Worm (Caenorhabditis elegans) whole organism, young adult: ENCODE measurements around the gene fic-1.

Experiments used
- B0035.1 ChIP-seq: sonication (generic microtip); optimal IDR thresholded peaks from 2 replicates; lab custom pipeline; 2016; ENCODE audit warnings: missing genetic modification characterization, mild to moderate bottlenecking, missing compliant biosample characterization, missing genotype, missing genetic modification reagents
- F37B4.10 ChIP-seq: fragments of 200-800 bp; sonication (Bioruptor generic); IDR thresholded peaks from 2 replicates; pipeline ENCODE4 v1.3.6; 2022; ENCODE audit warnings: missing genetic modification characterization, missing compliant biosample characterization
- F49E8.2 ChIP-seq: sonication (generic microtip); optimal IDR thresholded peaks from 3 replicates; lab custom pipeline; 2017; ENCODE audit warnings: missing genetic modification characterization, mild to moderate bottlenecking, missing compliant biosample characterization, antibody characterized with exemption, moderate library complexity; ENCODE audit not compliant: insufficient read depth
- F57C9.4 ChIP-seq: sonication (generic microtip); optimal IDR thresholded peaks from 2 replicates; lab custom pipeline; 2017; ENCODE audit warnings: mild to moderate bottlenecking, missing genetic modification characterization, missing compliant biosample characterization
- T26A5.8 ChIP-seq: sonication (generic microtip); optimal IDR thresholded peaks from 2 replicates; lab custom pipeline; 2016; ENCODE audit warnings: missing genetic modification characterization, missing compliant biosample characterization
- Y56A3A.18 ChIP-seq: fragments of 200-800 bp; sonication (Bioruptor generic); IDR thresholded peaks from 2 replicates; pipeline ENCODE4 v1.3.6; 2022; ENCODE audit warnings: missing genetic modification reagents, missing genetic modification characterization, missing compliant biosample characterization
- Y79H2A.3 ChIP-seq: fragments of 200-800 bp; sonication (Bioruptor generic); conservative IDR thresholded peaks from 2 replicates; pipeline ENCODE4 v1.3.6; 2022; ENCODE audit warnings: missing genetic modification reagents, missing genetic modification characterization, missing compliant biosample characterization
- akir-1 ChIP-seq: fragments of 200-800 bp; sonication (Bioruptor generic); optimal IDR thresholded peaks from 2 replicates; lab custom pipeline; 2018; ENCODE audit warnings: mild to moderate bottlenecking, missing genetic modification characterization, moderate library complexity, missing compliant biosample characterization
- aptf-2 ChIP-seq: fragments of 200-800 bp; sonication (Bioruptor generic); conservative IDR thresholded peaks from 2 replicates; pipeline ENCODE4 v1.3.6; 2022; ENCODE audit warnings: missing genetic modification reagents, missing genetic modification characterization, missing compliant biosample characterization
- ccch-3 ChIP-seq: fragments of 200-800 bp; sonication (Bioruptor generic); optimal IDR thresholded peaks from 2 replicates; lab custom pipeline; 2018; ENCODE audit warnings: mild to moderate bottlenecking, missing genetic modification characterization, missing compliant biosample characterization
- ceh-79 ChIP-seq: sonication (generic microtip); optimal IDR thresholded peaks from 2 replicates; lab custom pipeline; 2017; ENCODE audit warnings: mild to moderate bottlenecking, missing genetic modification characterization, missing compliant biosample characterization
- chd-7 ChIP-seq: sonication (generic microtip); optimal IDR thresholded peaks from 2 replicates; lab custom pipeline; 2016; ENCODE audit warnings: mild to moderate bottlenecking, missing genetic modification characterization, moderate library complexity, missing compliant biosample characterization
- fkh-3 ChIP-seq: sonication (generic microtip); optimal IDR thresholded peaks from 2 replicates; lab custom pipeline; 2016; ENCODE audit warnings: mild to moderate bottlenecking, missing genetic modification characterization, missing compliant biosample characterization
- hmg-1.2 ChIP-seq: fragments of 200-800 bp; sonication (Bioruptor generic); IDR thresholded peaks from 2 replicates; pipeline ENCODE4 v1.3.6; 2022; ENCODE audit warnings: missing genetic modification reagents, missing genetic modification characterization, missing compliant biosample characterization
- hsf-1 ChIP-seq: fragments of 200-800 bp; sonication (Bioruptor generic); IDR thresholded peaks from 2 replicates; pipeline ENCODE4 v1.3.6; 2022; ENCODE audit warnings: missing genetic modification reagents, missing genetic modification characterization, missing compliant biosample characterization
- let-607 ChIP-seq, 2 experiments: fragments of 200-800 bp in 1 of 2; sonication (Bioruptor generic) in 1 of 2; sonication (generic microtip) in 1 of 2; optimal IDR thresholded peaks; 2 replicates each; lab custom pipeline; 2016 to 2018; ENCODE audit warnings: mild to moderate bottlenecking in 2 of 2, missing compliant biosample characterization in 2 of 2, missing genetic modification characterization in 2 of 2, moderate library complexity in 2 of 2, missing genotype in 1 of 2
- lsy-27 ChIP-seq: sonication (generic microtip); optimal IDR thresholded peaks from 2 replicates; lab custom pipeline; 2017; ENCODE audit warnings: missing genetic modification characterization, mild to moderate bottlenecking, missing compliant biosample characterization, antibody characterized with exemption, missing genotype, borderline replicate concordance; ENCODE audit not compliant: insufficient read depth
- madf-10 ChIP-seq: sonication (generic microtip); optimal IDR thresholded peaks from 2 replicates; lab custom pipeline; 2016; ENCODE audit warnings: mild to moderate bottlenecking, missing genetic modification characterization, missing compliant biosample characterization
- mes-4 ChIP-seq: sonication (generic microtip); optimal IDR thresholded peaks from 2 replicates; lab custom pipeline; 2016; ENCODE audit warnings: missing genotype, missing genetic modification characterization, missing compliant biosample characterization
- mxl-1 ChIP-seq: sonication (generic microtip); optimal IDR thresholded peaks from 2 replicates; lab custom pipeline; 2016; ENCODE audit warnings: missing genetic modification characterization, missing compliant biosample characterization
- nfya-1 ChIP-seq: sonication (generic microtip); optimal IDR thresholded peaks from 2 replicates; lab custom pipeline; 2017; ENCODE audit warnings: antibody characterized with exemption, missing compliant biosample characterization, missing genetic modification characterization, borderline replicate concordance; ENCODE audit not compliant: insufficient read depth
- nhr-179 ChIP-seq: sonication (generic microtip); optimal IDR thresholded peaks from 2 replicates; lab custom pipeline; 2016; ENCODE audit warnings: mild to moderate bottlenecking, missing genetic modification characterization, missing compliant biosample characterization
- nhr-80 ChIP-seq: sonication (generic microtip); optimal IDR thresholded peaks from 2 replicates; lab custom pipeline; 2016; ENCODE audit warnings: missing genetic modification characterization, missing compliant biosample characterization
- rcor-1 ChIP-seq: fragments of 200-800 bp; sonication (Bioruptor generic); IDR thresholded peaks from 2 replicates; pipeline ENCODE4 v1.3.6; 2022; ENCODE audit warnings: missing genetic modification reagents, missing genetic modification characterization, missing compliant biosample characterization
- repo-1 ChIP-seq: sonication (generic microtip); optimal IDR thresholded peaks from 2 replicates; lab custom pipeline; 2017; ENCODE audit warnings: mild to moderate bottlenecking, missing genetic modification characterization, missing compliant biosample characterization
- sea-2 ChIP-seq: fragments of 200-800 bp; sonication (Bioruptor generic); IDR thresholded peaks from 2 replicates; pipeline ENCODE4 v1.3.6; 2022; ENCODE audit warnings: missing genetic modification characterization, missing compliant biosample characterization
- snpc-1.3 ChIP-seq: sonication (generic microtip); optimal IDR thresholded peaks from 2 replicates; lab custom pipeline; 2017; ENCODE audit warnings: missing genetic modification characterization, mild to moderate bottlenecking, missing compliant biosample characterization, antibody characterized with exemption, moderate library complexity, missing genotype, missing genetic modification reagents; ENCODE audit not compliant: insufficient read depth
- unc-130 ChIP-seq: sonication (generic microtip); optimal IDR thresholded peaks from 2 replicates; lab custom pipeline; 2016; ENCODE audit warnings: missing genetic modification reagents, missing genetic modification characterization, missing compliant biosample characterization
- unc-62 ChIP-seq: fragments of 150-350 bp; optimal IDR thresholded peaks from 2 replicates; lab custom pipeline; 2014; ENCODE audit warnings: missing biosample characterization, missing genetic modification reagents, missing genetic modification characterization
- zfh-2 ChIP-seq: fragments of 200-800 bp; sonication (Bioruptor generic); conservative IDR thresholded peaks from 2 replicates; pipeline ENCODE4 v1.3.6; 2022; ENCODE audit warnings: missing genetic modification reagents, missing genetic modification characterization, missing compliant biosample characterization
- ztf-3 ChIP-seq: fragments of 200-800 bp; sonication (Bioruptor generic); optimal IDR thresholded peaks from 2 replicates; lab custom pipeline; 2018; ENCODE audit warnings: mild to moderate bottlenecking, missing genetic modification characterization, missing compliant biosample characterization

Gene fic-1

DNA sequence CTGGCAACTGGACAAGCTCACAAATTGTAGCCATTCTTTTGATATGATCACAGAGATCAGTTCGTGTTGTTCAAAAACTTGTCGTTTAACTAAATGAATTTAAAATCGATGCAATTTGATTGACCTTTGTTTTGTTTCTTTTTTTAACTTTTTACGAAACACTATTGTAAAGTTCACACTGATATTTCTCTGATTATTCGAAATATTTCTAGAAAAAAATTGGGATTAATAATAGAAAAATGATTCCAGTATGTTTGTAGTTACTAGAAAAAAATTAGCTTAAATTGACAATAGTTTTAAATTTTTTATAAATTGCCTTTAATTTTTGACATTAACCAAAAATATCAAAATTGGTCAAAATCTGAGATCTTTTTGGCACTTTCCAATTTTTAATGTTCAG is 28.0 kb upstream of the fic-1 start, which contains the start of gene ZK596.2:
Gene ZK596.2, minus strand, starts transcription at position 101 of the 400 bp plus-strand sequence.
- TF ChIP-seq let-607 (tag; optimal IDR thresholded peaks at IDR 0.05; lab: Kevin White, UChicago) = no peak
- no peak for TF ChIP-seq fkh-3 (tag; lab: Kevin White, UChicago)
- no peak for TF ChIP-seq chd-7
- TF ChIP-seq unc-62 (GFP tag; lab: Kevin White, UChicago) = no peak
- no peak for TF ChIP-seq ztf-3 (GFP tag; lab: Kevin White, UChicago)
- TF ChIP-seq madf-10 (tag; lab: Kevin White, UChicago) = no peak
- TF ChIP-seq F37B4.10 (GFP tag; lab: Robert Waterston, UW) = no peak
- TF ChIP-seq lsy-27 (tag; lab: Kevin White, UChicago) = no peak
- no peak for TF ChIP-seq ccch-3 (GFP tag; lab: Kevin White, UChicago)
- TF ChIP-seq B0035.1 (tag; lab: Kevin White, UChicago) = no peak
- no peak for TF ChIP-seq unc-130 (GFP tag; lab: Kevin White, UChicago)
- TF ChIP-seq aptf-2 (GFP tag; lab: Robert Waterston, UW) = no peak
- TF ChIP-seq akir-1 = no peak
- no peak for TF ChIP-seq nfya-1 (tag; lab: Kevin White, UChicago)
- TF ChIP-seq T26A5.8 (tag; lab: Kevin White, UChicago) = no peak
- no peak for TF ChIP-seq ceh-79 (tag; lab: Kevin White, UChicago)
- TF ChIP-seq repo-1 (tag; lab: Kevin White, UChicago) = no peak
- TF ChIP-seq Y56A3A.18 (GFP tag; lab: Robert Waterston, UW) = no peak

DNA sequence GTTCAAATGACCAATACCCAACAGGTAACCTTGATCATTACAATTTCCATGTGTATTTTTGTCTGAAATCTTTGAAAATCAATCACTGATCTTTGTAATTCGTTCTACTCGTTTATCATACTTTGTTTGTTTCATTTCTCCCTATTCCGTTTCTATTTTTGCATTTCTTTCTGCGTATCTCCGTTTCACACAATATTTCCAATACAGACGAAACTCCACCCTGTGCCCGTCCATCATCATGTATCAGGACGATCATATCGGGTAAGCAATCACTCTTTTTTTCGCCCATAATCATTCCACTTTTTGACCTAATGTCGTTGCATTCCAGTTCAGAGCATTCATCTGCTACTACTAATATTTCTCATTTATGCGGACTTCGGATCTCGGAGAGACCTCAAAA is 27.5 kb upstream of the fic-1 start, which contains the start of gene pyk-2:
Gene pyk-2, plus strand, starts transcription at position 206 of the 400 bp plus-strand sequence.
- TF ChIP-seq nhr-80 (tag; lab: Kevin White, UChicago) = peak; percentile 91
- no peak for TF ChIP-seq nhr-179 (tag; lab: Kevin White, UChicago)
- no peak for TF ChIP-seq hsf-1 (GFP tag; lab: Robert Waterston, UW)
- TF ChIP-seq hmg-1.2 = peak; percentile 62

DNA sequence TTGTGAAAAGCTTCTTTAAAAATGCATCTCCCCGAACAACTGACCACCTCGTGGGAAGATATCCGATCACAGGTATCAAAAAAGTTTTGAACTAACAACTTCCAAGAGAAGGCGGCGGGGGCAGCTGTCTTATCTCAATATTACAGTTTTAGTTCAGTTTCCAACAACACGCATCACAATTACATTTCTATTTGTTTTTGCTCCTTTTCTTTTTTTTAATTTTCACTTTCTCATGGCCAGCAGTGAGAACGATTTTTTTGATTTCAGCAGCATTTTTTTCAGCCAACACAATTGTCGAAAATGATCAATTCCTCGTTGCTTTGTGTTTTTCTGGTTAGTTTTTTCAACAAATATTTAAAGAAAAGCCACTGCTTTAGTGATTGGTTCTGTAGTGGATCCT is 24.2 kb upstream of the fic-1 start, which contains the start of gene ZK593.2:
Gene ZK593.2, plus strand, starts transcription at position 301 of the 400 bp plus-strand sequence.
- peak; percentile 59 for TF ChIP-seq repo-1 (tag; lab: Kevin White, UChicago)
- TF ChIP-seq snpc-1.3 (tag; lab: Kevin White, UChicago) = no peak

DNA sequence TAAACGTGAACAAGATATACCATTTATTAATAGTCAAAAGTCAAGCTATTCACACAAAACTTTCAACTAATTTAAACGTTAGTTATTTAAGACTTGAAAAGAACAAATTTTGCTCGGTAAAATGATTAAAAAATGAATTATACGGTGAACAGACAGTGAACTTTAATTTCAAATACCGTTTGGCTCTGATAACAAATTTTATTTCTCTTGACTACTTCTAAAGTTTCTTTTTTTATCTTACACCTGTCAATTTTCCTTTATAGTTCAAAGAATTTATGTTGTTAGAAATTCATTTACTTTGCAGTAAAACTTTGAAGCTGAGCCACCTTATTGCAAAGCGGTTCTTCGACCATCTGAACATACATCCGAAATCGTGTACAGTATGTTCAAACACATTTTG is 21.9 kb upstream of the fic-1 start, which contains the start of gene ZK593.3:
Gene ZK593.3, plus strand, starts transcription at position 301 of the 400 bp plus-strand sequence.
- TF ChIP-seq nhr-80 (tag; lab: Kevin White, UChicago) (peak; percentile 4), aptf-2 (GFP tag; lab: Robert Waterston, UW) (no peak)
- TF ChIP-seq, all 124 proteins: peak for 1

DNA sequence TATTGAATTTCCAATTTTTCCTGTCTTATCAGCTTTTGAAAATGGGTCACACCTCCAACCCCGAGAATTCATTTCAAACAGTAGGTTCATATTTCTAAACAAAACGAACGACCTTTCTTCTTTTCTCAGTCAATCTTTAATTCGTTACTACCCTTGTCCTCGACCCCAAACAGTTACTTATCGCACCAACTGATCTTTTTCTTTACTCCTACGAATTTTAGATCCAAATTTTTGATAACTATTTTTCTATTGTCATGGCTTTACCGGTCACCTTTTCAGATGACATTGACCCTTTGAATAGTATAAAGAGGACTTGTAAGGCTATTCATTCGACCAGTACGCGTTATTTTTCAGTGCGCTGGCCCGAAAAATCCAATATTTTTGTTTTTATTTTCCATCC is 21.1 kb upstream of the fic-1 start:
- TF ChIP-seq F49E8.2 (tag; lab: Kevin White, UChicago) (no peak), let-607 (tag; optimal IDR thresholded peaks at IDR 0.05; lab: Kevin White, UChicago) (no peak), sea-2 (GFP tag; lab: Robert Waterston, UW) (no peak), mes-4 (tag; lab: Kevin White, UChicago) (no peak), F57C9.4 (tag; lab: Kevin White, UChicago) (no peak), rcor-1 (GFP tag; lab: Robert Waterston, UW) (no peak), Y79H2A.3 (GFP tag; lab: Robert Waterston, UW) (no peak), mxl-1 (tag; lab: Kevin White, UChicago) (no peak), zfh-2 (no peak)
- TF ChIP-seq, all 124 proteins: peak for 0
